Worm (Caenorhabditis elegans): Measurements from ENCODE around the gene D1044.7.

ce11 chrIII:5495168-5495567, 13.4 kb downstream of the D1044.7 start, which contains the start of gene R02F2.8:
- TF ChIP-seq snpc-3.4 (tag; optimal IDR thresholded peaks at IDR 0.05), result no peak
- TF ChIP-seq nfya-2 (GFP tag; IDR thresholded peaks at IDR 0.05), result no peak
- TF ChIP-seq nhr-80 (tag; optimal IDR thresholded peaks at IDR 0.05), result no peak
- TF ChIP-seq aptf-3 (GFP tag; IDR thresholded peaks at IDR 0.05), result no peak
- no peak for TF ChIP-seq efl-1 (GFP tag; optimal IDR thresholded peaks at IDR 0.05)
- no peak for TF ChIP-seq snpc-4 (GFP tag; optimal IDR thresholded peaks at IDR 0.05)
- no peak for TF ChIP-seq snpc-4 (tag; optimal IDR thresholded peaks at IDR 0.05)
- TF ChIP-seq ztf-3 (GFP tag; optimal IDR thresholded peaks at IDR 0.05), result no peak
- TF ChIP-seq ztf-25 (GFP tag; IDR thresholded peaks at IDR 0.05), result no peak
